Fruit fly (Drosophila melanogaster): Measurements from ENCODE around the gene Gfat2.

- no peak for TF ChIP-seq CG8159 (tag; optimal IDR thresholded peaks at IDR 0.05)
- TF ChIP-seq CG17806 (tag; optimal IDR thresholded peaks at IDR 0.05): no peak
- TF ChIP-seq Pif1A (GFP tag; optimal IDR thresholded peaks at IDR 0.05): no peak
- TF ChIP-seq CG32121 (GFP tag; IDR thresholded peaks at IDR 0.05): no peak
- TF ChIP-seq CG10348 (GFP tag; IDR thresholded peaks at IDR 0.05): no peak
- no peak for TF ChIP-seq CG12605 (GFP tag; IDR thresholded peaks at IDR 0.05)
These were observed 38.1 kb upstream of the Gfat2 start for dm6 chr3R:28377648-28378047.

Measured in whole organism, pupa.